Worm (Caenorhabditis elegans) whole organism, L4 larva: ENCODE measurements around the gene R07B7.6.

Source experiments
- ama-1 ChIP-seq: fragments of 150-350 bp; optimal IDR thresholded peaks from 2 replicates; lab custom pipeline; 2014; ENCODE audit warnings: inconsistent platforms, mixed read lengths
- arid-1 ChIP-seq: fragments of 200-800 bp; sonication (Bioruptor generic); conservative IDR thresholded peaks from 2 replicates; pipeline ENCODE4 v1.3.6; 2022; ENCODE audit warnings: missing genetic modification reagents, missing genetic modification characterization, missing compliant biosample characterization
- ceh-82 ChIP-seq: sonication (generic microtip); optimal IDR thresholded peaks from 2 replicates; lab custom pipeline; 2017; ENCODE audit warnings: missing biosample characterization, missing genetic modification characterization
- dpl-1 ChIP-seq: fragments of 150-350 bp; optimal IDR thresholded peaks from 2 replicates; lab custom pipeline; 2014; ENCODE audit warnings: missing biosample characterization, missing genetic modification reagents, missing genetic modification characterization
- fkh-10 ChIP-seq: fragments of 150-350 bp; optimal IDR thresholded peaks from 2 replicates; lab custom pipeline; 2014; ENCODE audit warnings: missing biosample characterization, missing genetic modification reagents, missing genetic modification characterization
- jun-1 ChIP-seq: fragments of 150-350 bp; optimal IDR thresholded peaks from 2 replicates; lab custom pipeline; 2014; ENCODE audit warnings: missing biosample characterization, missing genetic modification reagents, missing genetic modification characterization
- lin-13 ChIP-seq: fragments of 150-350 bp; optimal IDR thresholded peaks from 2 replicates; lab custom pipeline; 2014; ENCODE audit warnings: missing biosample characterization, missing genetic modification reagents, missing genetic modification characterization
- lir-3 ChIP-seq: sonication (generic microtip); optimal IDR thresholded peaks from 2 replicates; lab custom pipeline; 2016; ENCODE audit warnings: mild to moderate bottlenecking, missing genetic modification characterization, missing compliant biosample characterization
- nhr-11 ChIP-seq: fragments of 150-350 bp; optimal IDR thresholded peaks from 2 replicates; lab custom pipeline; 2014; ENCODE audit warnings: missing biosample characterization, missing genetic modification characterization

DNA sequence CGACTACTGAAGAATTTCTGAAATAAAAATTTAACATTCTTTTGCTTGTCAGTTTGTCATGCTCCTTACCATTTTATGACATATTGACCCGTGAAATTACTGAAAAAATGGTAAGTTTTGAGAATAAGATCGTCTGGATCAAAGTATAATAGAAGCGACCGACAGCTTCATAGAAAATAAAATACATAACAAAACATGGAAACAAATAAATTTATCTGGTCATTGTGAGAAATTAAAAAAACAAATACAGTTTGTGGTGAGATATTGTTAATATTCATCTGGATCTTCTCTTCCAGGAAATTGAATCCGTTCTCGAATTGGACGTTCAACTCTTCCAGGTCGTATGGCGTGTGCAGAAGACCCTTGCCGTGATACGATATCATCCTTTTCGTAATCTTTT is 42.7 kb downstream of the R07B7.6 start, which contains the start of gene pkc-1:
- TF ChIP-seq lir-3 (tag; lab: Kevin White, UChicago) (no peak), ceh-82 (tag; lab: Kevin White, UChicago) (no peak), fkh-10 (no peak), nhr-11 (tag; lab: Kevin White, UChicago) (no peak), jun-1 (tag; lab: Kevin White, UChicago) (no peak), lin-13 (GFP tag; lab: Kevin White, UChicago) (no peak), dpl-1 (GFP tag; lab: Kevin White, UChicago) (no peak), arid-1 (GFP tag; lab: Robert Waterston, UW) (no peak), ama-1 (no peak)
